Fruit fly (Drosophila melanogaster) whole organism, embryonic: ENCODE measurements around the gene Hacd1.

Source experiments
- ATbp ChIP-seq: fragments of 200-800 bp; sonication (Bioruptor generic); optimal IDR thresholded peaks from 2 replicates; lab custom pipeline; 2017; ENCODE audit warnings: missing biosample characterization, mild to moderate bottlenecking, missing genetic modification characterization, missing genetic modification reagents
- CG10267 ChIP-seq: fragments of 200-800 bp; sonication (Bioruptor generic); optimal IDR thresholded peaks from 2 replicates; lab custom pipeline; 2018; ENCODE audit warnings: missing biosample characterization, mild to moderate bottlenecking, missing genetic modification characterization, moderate library complexity
- CG10321 ChIP-seq: fragments of 200-800 bp; sonication (Bioruptor generic); IDR thresholded peaks from 2 replicates; pipeline ENCODE4 v1.3.6; 2022; ENCODE audit warnings: missing biosample characterization, missing genetic modification characterization
- CG10565 ChIP-seq: fragments of 200-800 bp; sonication (Bioruptor generic); optimal IDR thresholded peaks from 3 replicates; lab custom pipeline; 2016; ENCODE audit warnings: missing biosample characterization, mild to moderate bottlenecking, missing genetic modification characterization
- CG11560 ChIP-seq: fragments of 200-800 bp; sonication (Bioruptor generic); IDR thresholded peaks from 3 replicates; pipeline ENCODE4 v1.3.6; 2022; ENCODE audit warnings: missing biosample characterization, missing genetic modification characterization
- CG13287 ChIP-seq: fragments of 200-800 bp; sonication (Bioruptor generic); IDR thresholded peaks from 2 replicates; pipeline ENCODE4 v1.3.6; 2022; ENCODE audit warnings: missing biosample characterization, missing genetic modification characterization; ENCODE audit not compliant: partially characterized antibody
- CG15073 ChIP-seq: fragments of 200-800 bp; sonication (Bioruptor generic); optimal IDR thresholded peaks from 2 replicates; lab custom pipeline; 2016; ENCODE audit warnings: missing biosample characterization, missing genetic modification characterization
- CG17612 ChIP-seq: fragments of 200-800 bp; sonication (Bioruptor generic); IDR thresholded peaks from 2 replicates; pipeline ENCODE4 v1.3.6; 2022; ENCODE audit warnings: missing biosample characterization, missing genetic modification characterization
- CG18619 ChIP-seq: fragments of 200-800 bp; sonication (Bioruptor generic); optimal IDR thresholded peaks from 3 replicates; lab custom pipeline; 2017; ENCODE audit warnings: missing biosample characterization, mild to moderate bottlenecking, missing genetic modification characterization
- CG18764 ChIP-seq: fragments of 200-800 bp; sonication (Bioruptor generic); optimal IDR thresholded peaks from 3 replicates; lab custom pipeline; 2016; ENCODE audit warnings: missing biosample characterization, missing genetic modification characterization
- CG2202 ChIP-seq: fragments of 200-800 bp; sonication (Bioruptor generic); optimal IDR thresholded peaks from 2 replicates; lab custom pipeline; 2018; ENCODE audit warnings: missing biosample characterization, mild to moderate bottlenecking, missing genetic modification characterization
- CG3281 ChIP-seq: fragments of 200-800 bp; sonication (Bioruptor generic); optimal IDR thresholded peaks from 3 replicates; lab custom pipeline; 2017; ENCODE audit warnings: missing biosample characterization, mild to moderate bottlenecking, missing genetic modification characterization
- CG33213 ChIP-seq: fragments of 200-800 bp; sonication (Bioruptor generic); optimal IDR thresholded peaks from 3 replicates; lab custom pipeline; 2016; ENCODE audit warnings: missing biosample characterization, missing genetic modification characterization
- CG4404 ChIP-seq: fragments of 200-800 bp; sonication (Bioruptor generic); IDR thresholded peaks from 2 replicates; pipeline ENCODE4 v1.3.6; 2022; ENCODE audit warnings: missing biosample characterization, missing genetic modification characterization
- CG4424 ChIP-seq: fragments of 200-800 bp; sonication (Bioruptor generic); optimal IDR thresholded peaks from 3 replicates; lab custom pipeline; 2016; ENCODE audit warnings: missing biosample characterization, missing genetic modification characterization
- CG4617 ChIP-seq: fragments of 200-800 bp; sonication (Bioruptor generic); optimal IDR thresholded peaks from 3 replicates; lab custom pipeline; 2016; ENCODE audit warnings: missing biosample characterization, missing genetic modification characterization, borderline replicate concordance
- CG9797 ChIP-seq: fragments of 200-800 bp; sonication (Bioruptor generic); optimal IDR thresholded peaks from 3 replicates; lab custom pipeline; 2018; ENCODE audit warnings: missing biosample characterization, mild to moderate bottlenecking, missing genetic modification characterization
- Dll ChIP-seq: fragments of 200-800 bp; sonication (Bioruptor generic); IDR thresholded peaks from 4 replicates; pipeline ENCODE4 v1.3.6; 2022; ENCODE audit warnings: missing biosample characterization, missing genetic modification characterization; ENCODE audit not compliant: partially characterized antibody
- Dp ChIP-seq: fragments of 200-800 bp; sonication (Bioruptor generic); optimal IDR thresholded peaks from 2 replicates; lab custom pipeline; 2018; ENCODE audit warnings: missing biosample characterization, mild to moderate bottlenecking, missing genetic modification characterization, moderate library complexity
- E2f2 ChIP-seq: fragments of 200-800 bp; sonication (Bioruptor generic); IDR thresholded peaks from 2 replicates; pipeline ENCODE4 v1.3.6; 2022; ENCODE audit warnings: missing biosample characterization, missing genetic modification characterization
- MBD-R2 ChIP-seq: fragments of 200-800 bp; sonication (Bioruptor generic); IDR thresholded peaks from 2 replicates; pipeline ENCODE4 v1.3.6; 2022; ENCODE audit warnings: missing biosample characterization, missing genetic modification characterization
- MESR4 ChIP-seq: fragments of 200-800 bp; sonication (Bioruptor generic); optimal IDR thresholded peaks from 2 replicates; lab custom pipeline; 2018; ENCODE audit warnings: missing biosample characterization, mild to moderate bottlenecking, missing genetic modification characterization, moderate library complexity
- chm ChIP-seq: fragments of 200-800 bp; sonication (Bioruptor generic); IDR thresholded peaks from 2 replicates; pipeline ENCODE4 v1.3.6; 2022; ENCODE audit warnings: missing biosample characterization, missing genetic modification characterization
- crp ChIP-seq, 2 experiments: fragments of 200-800 bp; sonication (Bioruptor generic); optimal IDR thresholded peaks; 2 replicates in 1 of 2; 3 replicates in 1 of 2; lab custom pipeline; 2017; ENCODE audit warnings: missing biosample characterization in 2 of 2, missing genetic modification characterization in 2 of 2, mild to moderate bottlenecking in 1 of 2, moderate library complexity in 1 of 2
- exex ChIP-seq: fragments of 200-800 bp; sonication (Bioruptor generic); optimal IDR thresholded peaks from 4 replicates; lab custom pipeline; 2018; ENCODE audit warnings: missing biosample characterization, mild to moderate bottlenecking, missing genetic modification characterization, moderate library complexity
- gfzf ChIP-seq: fragments of 200-800 bp; sonication (Bioruptor generic); optimal IDR thresholded peaks from 2 replicates; lab custom pipeline; 2016; ENCODE audit warnings: missing biosample characterization, mild to moderate bottlenecking, missing genetic modification characterization, moderate library complexity
- luna ChIP-seq: fragments of 200-800 bp; sonication (Bioruptor generic); optimal IDR thresholded peaks from 2 replicates; lab custom pipeline; 2016; ENCODE audit warnings: missing biosample characterization, missing genetic modification characterization
- org-1 ChIP-seq: fragments of 200-800 bp; sonication (Bioruptor generic); optimal IDR thresholded peaks from 2 replicates; lab custom pipeline; 2017; ENCODE audit warnings: missing biosample characterization, missing genetic modification characterization
- pfk ChIP-seq: fragments of 200-800 bp; sonication (Bioruptor generic); optimal IDR thresholded peaks from 2 replicates; lab custom pipeline; 2018; ENCODE audit warnings: missing biosample characterization, mild to moderate bottlenecking, missing genetic modification characterization, moderate library complexity
- pzg ChIP-seq: fragments of 200-800 bp; sonication (Bioruptor generic); optimal IDR thresholded peaks from 3 replicates; lab custom pipeline; 2018; ENCODE audit warnings: missing biosample characterization, mild to moderate bottlenecking, missing genetic modification characterization, moderate library complexity
- rib ChIP-seq: fragments of 200-800 bp; sonication (Bioruptor generic); IDR thresholded peaks from 2 replicates; pipeline ENCODE4 v1.3.6; 2022; ENCODE audit warnings: missing biosample characterization, missing genetic modification characterization
- run ChIP-seq: fragments of 200-800 bp; sonication (Bioruptor generic); optimal IDR thresholded peaks from 3 replicates; lab custom pipeline; 2018; ENCODE audit warnings: missing biosample characterization, mild to moderate bottlenecking, missing genetic modification characterization
- sd ChIP-seq: fragments of 200-800 bp; sonication (Bioruptor generic); optimal IDR thresholded peaks from 3 replicates; lab custom pipeline; 2018; ENCODE audit warnings: missing biosample characterization, mild to moderate bottlenecking, missing genetic modification characterization, moderate library complexity
- slbo ChIP-seq: fragments of 200-800 bp; sonication (Bioruptor generic); IDR thresholded peaks from 2 replicates; pipeline ENCODE4 v1.3.6; 2022; ENCODE audit warnings: missing biosample characterization, missing genetic modification characterization
- sqz ChIP-seq: fragments of 200-800 bp; sonication (Bioruptor generic); optimal IDR thresholded peaks from 3 replicates; lab custom pipeline; 2018; ENCODE audit warnings: missing biosample characterization, mild to moderate bottlenecking, missing genetic modification characterization
- stwl ChIP-seq: fragments of 200-800 bp; sonication (Bioruptor generic); optimal IDR thresholded peaks from 3 replicates; lab custom pipeline; 2018; ENCODE audit warnings: missing biosample characterization, mild to moderate bottlenecking, missing genetic modification characterization, moderate library complexity
- tap ChIP-seq: fragments of 200-800 bp; optimal IDR thresholded peaks from 3 replicates; lab custom pipeline; 2019; ENCODE audit warnings: missing biosample characterization, mild to moderate bottlenecking, missing genetic modification characterization, moderate library complexity
- vvl ChIP-seq: fragments of 200-800 bp; sonication (Bioruptor generic); IDR thresholded peaks from 2 replicates; pipeline ENCODE4 v1.3.6; 2022; ENCODE audit warnings: missing biosample characterization, missing genetic modification characterization
- wek ChIP-seq: fragments of 200-800 bp; sonication (Bioruptor generic); optimal IDR thresholded peaks from 3 replicates; lab custom pipeline; 2018; ENCODE audit warnings: missing biosample characterization, mild to moderate bottlenecking, missing genetic modification characterization, moderate library complexity

The Hacd1 gene

DNA sequence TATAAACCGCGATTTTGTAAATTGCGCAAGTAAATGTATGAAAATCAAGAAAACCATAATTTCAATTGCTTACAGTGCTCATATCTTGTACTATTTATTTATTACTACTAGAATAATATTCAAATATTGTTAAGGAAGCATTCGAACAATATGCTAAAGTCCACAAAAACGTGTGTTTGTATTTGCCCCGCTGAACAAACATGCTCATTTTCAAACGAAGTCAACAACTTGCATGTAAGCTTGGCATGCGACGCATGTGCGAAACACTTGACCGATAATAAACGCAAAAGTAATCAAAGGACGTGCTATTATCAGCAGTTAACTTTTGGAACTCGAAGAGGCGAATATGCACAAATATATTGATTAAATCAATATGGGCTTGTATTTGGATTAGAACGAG, 19.1 kb upstream of the Hacd1 start (continued):
- TF ChIP-seq pfk (GFP tag; lab: Kevin White, UChicago): peak; percentile 20

DNA sequence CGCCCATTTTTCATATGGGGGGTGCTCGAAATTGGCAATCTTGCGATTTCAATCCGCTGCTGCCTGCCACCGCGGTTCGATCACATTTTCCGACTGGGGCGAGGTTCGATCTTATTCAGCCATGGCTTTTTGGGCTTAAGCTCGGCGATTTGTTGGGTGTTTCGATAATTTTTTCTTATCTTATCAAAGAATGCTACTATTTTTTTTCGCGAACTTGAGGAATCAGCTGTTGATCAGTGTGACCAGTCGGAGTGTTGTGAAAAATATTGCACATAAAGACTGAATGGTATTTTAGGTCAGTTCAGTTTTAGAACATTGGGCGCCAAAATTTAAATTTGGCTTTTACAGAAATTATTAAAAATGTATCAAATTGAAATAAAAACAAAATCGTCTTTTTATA, 18.7 kb upstream of the Hacd1 start, which contains the start of gene Wdr81:
Gene Wdr81 (minus strand): TSS at position 226 of the 400 bp plus-strand sequence.
- TF ChIP-seq CG17612 (GFP tag; lab: Robert Waterston, UW) (no peak), CG4404 (no peak), CG10565 (GFP tag; lab: Kevin White, UChicago) (no peak), CG18619 (GFP tag; lab: Kevin White, UChicago) (no peak), gfzf (GFP tag; lab: Kevin White, UChicago) (peak; percentile 80), rib (peak; percentile 68), CG11560 (tag; lab: Robert Waterston, UW) (no peak), luna (no peak), wek (peak; percentile 48), CG3281 (GFP tag; lab: Kevin White, UChicago) (no peak), Dp (peak; percentile 96), MESR4 (peak; percentile 61), CG4617 (GFP tag; lab: Kevin White, UChicago) (peak; percentile 45), vvl (GFP tag; lab: Robert Waterston, UW) (no peak), MBD-R2 (GFP tag; lab: Robert Waterston, UW) (peak; percentile 58), CG10321 (0 out of 2 replicates have a peak, but pooled peaks have one; percentile 17), sqz (GFP tag; lab: Kevin White, UChicago) (peak; percentile 66), slbo (GFP tag; lab: Robert Waterston, UW) (no peak), chm (GFP tag; lab: Robert Waterston, UW) (no peak), tap (tag; lab: Kevin White, UChicago) (no peak), E2f2 (GFP tag; lab: Robert Waterston, UW) (peak; percentile 94), sd (peak; percentile 88), CG4424 (GFP tag; lab: Kevin White, UChicago) (no peak), CG10267 (tag; lab: Kevin White, UChicago) (peak; percentile 17), org-1 (GFP tag; lab: Kevin White, UChicago) (no peak), CG33213 (GFP tag; lab: Kevin White, UChicago) (no peak), CG2202 (tag; lab: Kevin White, UChicago) (no peak), stwl (peak; percentile 28), CG15073 (GFP tag; lab: Kevin White, UChicago) (no peak), CG13287 (GFP tag; lab: Robert Waterston, UW) (peak; percentile 46), CG9797 (GFP tag; lab: Kevin White, UChicago) (peak; percentile 58), run (tag; lab: Kevin White, UChicago) (no peak), CG18764 (no peak), exex (tag; lab: Kevin White, UChicago) (no peak), pzg (GFP tag; lab: Kevin White, UChicago) (peak; percentile 68), Dll (GFP tag; lab: Robert Waterston, UW) (peak; percentile 47; the same call in 2 of the 4 replicates), crp (GFP tag; optimal IDR thresholded peaks at IDR 0.05; lab: Kevin White, UChicago) (peak; percentile 76 to 93), ATbp (GFP tag; lab: Kevin White, UChicago) (no peak)
